Fruit fly (Drosophila melanogaster): ENCODE data around the gene Leash.

- TF ChIP-seq h (optimal IDR thresholded peaks at IDR 0.05) (no peak), ttk (optimal IDR thresholded peaks at IDR 0.05) (no peak)
These were observed 25.6 kb upstream of the Leash start, which contains the start of gene CG14694 for dm6 chr3R:10859713-10860112.

All from Kc167 (cell line).